Fruit fly (Drosophila melanogaster) whole organism, embryonic: Measurements from ENCODE around the gene CG32984.
A peak's percentile ranks its signal among the peaks of the same experiment; 100 is the strongest.

ENCODE experiments used
- Atf-2 ChIP-seq: fragments of 200-800 bp; sonication (Bioruptor generic); optimal IDR thresholded peaks from 2 replicates; lab custom pipeline; 2016; ENCODE audit warnings: missing biosample characterization, missing genetic modification characterization
- Awh ChIP-seq: fragments of 200-800 bp; sonication (Bioruptor generic); IDR thresholded peaks from 2 replicates; pipeline ENCODE4, ENCODE4 v1.3.6; 2022; ENCODE audit warnings: missing biosample characterization, missing genetic modification characterization
- CG10543 ChIP-seq: fragments of 200-800 bp; sonication (Bioruptor generic); optimal IDR thresholded peaks from 3 replicates; lab custom pipeline; 2017; ENCODE audit warnings: missing biosample characterization, mild to moderate bottlenecking, missing genetic modification characterization, moderate library complexity
- CG11093 ChIP-seq: fragments of 200-800 bp; sonication (Bioruptor generic); IDR thresholded peaks from 3 replicates; pipeline ENCODE4 v1.3.6; 2022; ENCODE audit warnings: missing biosample characterization, missing genetic modification characterization
- CG11504 ChIP-seq: fragments of 200-800 bp; sonication (Bioruptor generic); optimal IDR thresholded peaks from 3 replicates; lab custom pipeline; 2019; ENCODE audit warnings: missing biosample characterization, mild to moderate bottlenecking, missing genetic modification characterization, moderate library complexity
- CG13123 ChIP-seq: fragments of 200-800 bp; sonication (Bioruptor generic); optimal IDR thresholded peaks from 2 replicates; lab custom pipeline; 2016; ENCODE audit warnings: missing biosample characterization, missing genetic modification characterization
- CG17186 ChIP-seq: fragments of 200-800 bp; sonication (Bioruptor generic); optimal IDR thresholded peaks from 3 replicates; lab custom pipeline; 2017; ENCODE audit warnings: missing biosample characterization, missing genetic modification reagents, missing genetic modification characterization
- CG17912 ChIP-seq: fragments of 200-800 bp; sonication (Bioruptor generic); optimal IDR thresholded peaks from 2 replicates; lab custom pipeline; 2018; ENCODE audit warnings: missing biosample characterization, mild to moderate bottlenecking, missing genetic modification characterization
- CG2120 ChIP-seq: fragments of 200-800 bp; sonication (Bioruptor generic); optimal IDR thresholded peaks from 3 replicates; lab custom pipeline; 2016; ENCODE audit warnings: missing biosample characterization, missing genetic modification characterization
- CG2678 ChIP-seq: fragments of 200-800 bp; sonication (Bioruptor generic); optimal IDR thresholded peaks from 3 replicates; lab custom pipeline; 2019; ENCODE audit warnings: missing biosample characterization, mild to moderate bottlenecking, missing genetic modification characterization, moderate library complexity
- CG2889 ChIP-seq: fragments of 200-800 bp; sonication (Bioruptor generic); IDR thresholded peaks from 3 replicates; pipeline ENCODE4 v1.3.6; 2022; ENCODE audit warnings: missing biosample characterization, missing genetic modification characterization
- CG30020 ChIP-seq: fragments of 200-800 bp; optimal IDR thresholded peaks from 2 replicates; lab custom pipeline; 2019; ENCODE audit warnings: missing biosample characterization, mild to moderate bottlenecking, missing genetic modification characterization, moderate library complexity
- CG34376 ChIP-seq: fragments of 200-800 bp; sonication (Bioruptor generic); optimal IDR thresholded peaks from 2 replicates; lab custom pipeline; 2018; ENCODE audit warnings: missing biosample characterization, mild to moderate bottlenecking, missing genetic modification characterization
- CG34422 ChIP-seq: fragments of 200-800 bp; sonication (Bioruptor generic); IDR thresholded peaks from 3 replicates; pipeline ENCODE4 v1.3.6; 2022; ENCODE audit warnings: missing biosample characterization, missing genetic modification characterization
- CG6272 ChIP-seq: fragments of 200-800 bp; sonication (Bioruptor generic); IDR thresholded peaks from 2 replicates; pipeline ENCODE4 v1.3.6; 2022; ENCODE audit warnings: missing biosample characterization, missing genetic modification characterization
- CG6689 ChIP-seq: fragments of 200-800 bp; sonication (Bioruptor generic); IDR thresholded peaks from 2 replicates; pipeline ENCODE4 v1.3.6; 2022; ENCODE audit warnings: missing biosample characterization, missing genetic modification characterization
- CG9609 ChIP-seq: fragments of 200-800 bp; sonication (Bioruptor generic); optimal IDR thresholded peaks from 3 replicates; lab custom pipeline; 2016; ENCODE audit warnings: missing biosample characterization, missing genetic modification characterization
- CTCF ChIP-seq: fragments of 200-800 bp; sonication (Bioruptor generic); optimal IDR thresholded peaks from 2 replicates; lab custom pipeline; 2017; ENCODE audit warnings: missing biosample characterization, mild to moderate bottlenecking, missing genetic modification characterization, moderate library complexity
- D19A ChIP-seq: fragments of 200-800 bp; optimal IDR thresholded peaks from 3 replicates; lab custom pipeline; 2019; ENCODE audit warnings: missing biosample characterization, mild to moderate bottlenecking, missing genetic modification characterization, moderate library complexity
- Doc2 ChIP-seq: fragments of 200-800 bp; sonication (Bioruptor generic); IDR thresholded peaks from 2 replicates; pipeline ENCODE4 v1.3.6; 2022; ENCODE audit warnings: missing biosample characterization, missing genetic modification characterization
- Drgx ChIP-seq: fragments of 200-800 bp; sonication (Bioruptor generic); IDR thresholded peaks from 2 replicates; pipeline ENCODE4 v1.3.6; 2022; ENCODE audit warnings: missing biosample characterization, missing genetic modification characterization
- E2f2 ChIP-seq: fragments of 200-800 bp; sonication (Bioruptor generic); IDR thresholded peaks from 2 replicates; pipeline ENCODE4 v1.3.6; 2022; ENCODE audit warnings: missing biosample characterization, missing genetic modification characterization
- MESR4 ChIP-seq: fragments of 200-800 bp; sonication (Bioruptor generic); optimal IDR thresholded peaks from 2 replicates; lab custom pipeline; 2018; ENCODE audit warnings: missing biosample characterization, mild to moderate bottlenecking, missing genetic modification characterization, moderate library complexity
- Med ChIP-seq: fragments of 200-800 bp; sonication (Bioruptor generic); peaks from one replicate; lab custom pipeline; 2016; ENCODE audit warnings: missing biosample characterization, missing genetic modification characterization, mild to moderate bottlenecking, inconsistent platforms, moderate library complexity
- NC2β ChIP-seq: fragments of 200-800 bp; sonication (Bioruptor generic); optimal IDR thresholded peaks from 2 replicates; lab custom pipeline; 2016; ENCODE audit warnings: missing biosample characterization, missing genetic modification characterization
- Neu2 ChIP-seq: fragments of 200-800 bp; sonication (Bioruptor generic); optimal IDR thresholded peaks from 3 replicates; lab custom pipeline; 2016; ENCODE audit warnings: missing biosample characterization, missing genetic modification characterization, borderline replicate concordance
- Poxn ChIP-seq: fragments of 200-800 bp; sonication (Bioruptor generic); IDR thresholded peaks from 2 replicates; pipeline ENCODE4 v1.3.6; 2022; ENCODE audit warnings: missing biosample characterization, missing genetic modification characterization
- Sry-β ChIP-seq: fragments of 200-800 bp; sonication (Bioruptor generic); optimal IDR thresholded peaks from 2 replicates; lab custom pipeline; 2018; ENCODE audit warnings: missing biosample characterization, mild to moderate bottlenecking, missing genetic modification characterization, moderate library complexity
- Ssrp ChIP-seq: fragments of 200-800 bp; sonication (Bioruptor generic); optimal IDR thresholded peaks from 2 replicates; lab custom pipeline; 2018; ENCODE audit warnings: missing biosample characterization, mild to moderate bottlenecking, missing genetic modification characterization, moderate library complexity
- bbx ChIP-seq: fragments of 200-800 bp; sonication (Bioruptor generic); IDR thresholded peaks from 2 replicates; pipeline ENCODE4 v1.3.6; 2022; ENCODE audit warnings: missing biosample characterization, missing genetic modification characterization; ENCODE audit not compliant: partially characterized antibody
- caup ChIP-seq: fragments of 200-800 bp; sonication (Bioruptor generic); optimal IDR thresholded peaks from 3 replicates; lab custom pipeline; 2017; ENCODE audit warnings: missing biosample characterization, mild to moderate bottlenecking, missing genetic modification characterization, moderate library complexity; ENCODE audit not compliant: severe bottlenecking
- danr ChIP-seq: fragments of 200-800 bp; sonication (Bioruptor generic); IDR thresholded peaks from 2 replicates; pipeline ENCODE4 v1.3.6; 2022; ENCODE audit warnings: missing biosample characterization, missing genetic modification characterization
- exex ChIP-seq: fragments of 200-800 bp; sonication (Bioruptor generic); optimal IDR thresholded peaks from 4 replicates; lab custom pipeline; 2018; ENCODE audit warnings: missing biosample characterization, mild to moderate bottlenecking, missing genetic modification characterization, moderate library complexity
- eyg ChIP-seq: fragments of 200-800 bp; sonication (Bioruptor generic); optimal IDR thresholded peaks from 3 replicates; lab custom pipeline; 2016; ENCODE audit warnings: missing biosample characterization, missing genetic modification characterization
- grau ChIP-seq: fragments of 200-800 bp; optimal IDR thresholded peaks from 3 replicates; lab custom pipeline; 2019; ENCODE audit warnings: missing biosample characterization, mild to moderate bottlenecking, missing genetic modification characterization, moderate library complexity
- grn ChIP-seq: fragments of 200-800 bp; sonication (Bioruptor generic); optimal IDR thresholded peaks from 3 replicates; lab custom pipeline; 2017; ENCODE audit warnings: missing biosample characterization, missing genetic modification characterization
- gro ChIP-seq: fragments of 200-800 bp; sonication (Bioruptor generic); optimal IDR thresholded peaks from 2 replicates; lab custom pipeline; 2016; ENCODE audit warnings: missing biosample characterization, missing genetic modification characterization
- ind ChIP-seq: fragments of 200-800 bp; sonication (Bioruptor generic); optimal IDR thresholded peaks from 3 replicates; lab custom pipeline; 2016; ENCODE audit warnings: missing biosample characterization, missing genetic modification characterization
- insv ChIP-seq, 2 experiments: fragments of 200-800 bp; sonication (Bioruptor generic); optimal IDR thresholded peaks; 3 replicates each; lab custom pipeline; 2016 to 2018; ENCODE audit warnings: missing biosample characterization in 2 of 2, missing genetic modification characterization in 2 of 2
- knrl ChIP-seq: fragments of 200-800 bp; sonication (Bioruptor generic); IDR thresholded peaks from 3 replicates; pipeline ENCODE4 v1.3.6; 2022; ENCODE audit warnings: missing biosample characterization, missing genetic modification characterization; ENCODE audit not compliant: partially characterized antibody
- lab ChIP-seq: fragments of 200-800 bp; sonication (Bioruptor generic); optimal IDR thresholded peaks from 3 replicates; lab custom pipeline; 2017; ENCODE audit warnings: missing biosample characterization, missing genetic modification characterization, mild to moderate bottlenecking, moderate library complexity, missing genetic modification reagents
- mam ChIP-seq: fragments of 200-800 bp; sonication (Bioruptor generic); optimal IDR thresholded peaks from 3 replicates; lab custom pipeline; 2016; ENCODE audit warnings: missing biosample characterization, missing genetic modification characterization
- nau ChIP-seq: fragments of 200-800 bp; sonication (Bioruptor generic); optimal IDR thresholded peaks from 3 replicates; lab custom pipeline; 2017; ENCODE audit warnings: missing biosample characterization, mild to moderate bottlenecking, missing genetic modification characterization, missing genetic modification reagents
- row ChIP-seq: fragments of 200-800 bp; sonication (Bioruptor generic); IDR thresholded peaks from 3 replicates; pipeline ENCODE4 v1.3.6; 2022; ENCODE audit warnings: missing biosample characterization, missing genetic modification characterization
- schlank ChIP-seq: fragments of 200-800 bp; sonication (Bioruptor generic); optimal IDR thresholded peaks from 2 replicates; lab custom pipeline; 2018; ENCODE audit warnings: missing biosample characterization, mild to moderate bottlenecking, missing genetic modification characterization
- sd ChIP-seq: fragments of 200-800 bp; sonication (Bioruptor generic); optimal IDR thresholded peaks from 3 replicates; lab custom pipeline; 2018; ENCODE audit warnings: missing biosample characterization, mild to moderate bottlenecking, missing genetic modification characterization, moderate library complexity
- sens ChIP-seq: fragments of 200-800 bp; sonication (Bioruptor generic); peaks from one replicate; lab custom pipeline; 2016; ENCODE audit warnings: missing biosample characterization, missing genetic modification characterization
- sug ChIP-seq: fragments of 200-800 bp; optimal IDR thresholded peaks from 2 replicates; lab custom pipeline; 2019; ENCODE audit warnings: missing biosample characterization, mild to moderate bottlenecking, missing genetic modification characterization, moderate library complexity
- tup ChIP-seq: fragments of 200-800 bp; sonication (Bioruptor generic); optimal IDR thresholded peaks from 2 replicates; lab custom pipeline; 2016; ENCODE audit warnings: missing biosample characterization, mild to moderate bottlenecking, missing genetic modification characterization, moderate library complexity
- tx ChIP-seq: fragments of 200-800 bp; sonication (Bioruptor generic); optimal IDR thresholded peaks from 2 replicates; lab custom pipeline; 2016; ENCODE audit warnings: missing biosample characterization, missing genetic modification characterization
- z ChIP-seq: fragments of 200-800 bp; sonication (Bioruptor generic); IDR thresholded peaks from 3 replicates; pipeline ENCODE4 v1.3.6; 2022; ENCODE audit warnings: missing biosample characterization, missing genetic modification characterization

CG32984 gene

DNA sequence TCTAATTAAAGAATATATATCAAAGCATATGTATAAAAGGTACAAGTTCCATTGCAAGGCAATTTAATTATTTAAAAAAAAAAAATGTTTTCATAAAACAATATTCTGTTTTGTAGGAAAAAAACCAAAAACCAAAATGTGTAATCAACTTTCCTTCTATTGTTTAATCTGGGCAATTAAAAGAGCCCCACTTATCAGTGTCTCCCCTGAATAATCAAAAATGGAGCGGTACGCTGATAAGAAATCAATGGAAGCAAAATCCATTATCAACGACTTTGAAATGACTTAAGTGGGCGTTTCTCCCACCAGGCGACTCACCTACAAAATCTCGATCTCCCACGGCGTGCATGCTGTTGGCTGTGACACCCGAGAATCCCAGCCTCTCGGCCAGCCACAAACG lies 24.1 kb upstream of the CG32984 start:
- TF ChIP-seq danr (GFP tag; lab: Robert Waterston, UW) (no peak), D19A (tag; lab: Kevin White, UChicago) (no peak), insv (GFP tag; optimal IDR thresholded peaks at IDR 0.05; lab: Kevin White, UChicago) (no peak), Neu2 (GFP tag; lab: Kevin White, UChicago) (no peak), grn (peak; percentile 42), Atf-2 (GFP tag; lab: Kevin White, UChicago) (no peak), MESR4 (GFP tag; lab: Kevin White, UChicago) (no peak), CG34376 (peak; percentile 8), Ssrp (tag; lab: Kevin White, UChicago) (no peak), bbx (GFP tag; lab: Robert Waterston, UW) (no peak), CG30020 (tag; lab: Kevin White, UChicago) (no peak), gro (GFP tag; lab: Kevin White, UChicago) (no peak), CG2889 (GFP tag; lab: Robert Waterston, UW) (no peak), CTCF (no peak), CG11093 (no peak), CG2678 (peak; percentile 6), exex (peak; percentile 90), sug (tag; lab: Kevin White, UChicago) (peak; percentile 77), schlank (no peak)

- TF ChIP-seq Med (GFP tag; lab: Kevin White, UChicago) (peak; percentile 49), Drgx (GFP tag; lab: Robert Waterston, UW) (no peak), eyg (GFP tag; lab: Kevin White, UChicago) (no peak), CG17186 (GFP tag; lab: Kevin White, UChicago) (no peak), mam (no peak), z (GFP tag; lab: Robert Waterston, UW) (no peak), CG10543 (GFP tag; lab: Kevin White, UChicago) (peak; percentile 24), CG34422 (GFP tag; lab: Robert Waterston, UW) (no peak), grau (peak; percentile 27), caup (GFP tag; lab: Kevin White, UChicago) (no peak), E2f2 (GFP tag; lab: Robert Waterston, UW) (no peak), tup (GFP tag; lab: Kevin White, UChicago) (no peak), nau (GFP tag; lab: Kevin White, UChicago) (no peak), NC2β (GFP tag; lab: Kevin White, UChicago) (no peak), Poxn (GFP tag; lab: Robert Waterston, UW) (no peak), Sry-β (no peak), row (peak; percentile 31; the same call in 1 of the 3 replicates), tx (GFP tag; lab: Kevin White, UChicago) (no peak), Doc2 (GFP tag; lab: Robert Waterston, UW) (no peak), knrl (no peak), ind (no peak), sd (tag; lab: Kevin White, UChicago) (peak; percentile 20), CG11504 (tag; lab: Kevin White, UChicago) (peak; percentile 5), CG2678 (peak; percentile 14), CG6689 (GFP tag; lab: Robert Waterston, UW) (no peak), Awh (GFP tag; lab: Robert Waterston, UW) (no peak), CG13123 (GFP tag; lab: Kevin White, UChicago) (no peak), CG2120 (GFP tag; lab: Kevin White, UChicago) (peak; percentile 25), CG34376 (peak; percentile 74), CG17912 (GFP tag; lab: Kevin White, UChicago) (no peak), CG6272 (no peak), sens (peak; percentile 33), lab (GFP tag; lab: Kevin White, UChicago) (peak; percentile 19), CG9609 (GFP tag; lab: Kevin White, UChicago) (no peak)
These were observed 22.9 kb upstream of the CG32984 start, which contains the start of gene Argl for dm6 chr2L:8941736-8942337. Argl (minus strand) TSS chr2L:8942105.
